Worm (Caenorhabditis elegans) whole organism, mixed stage, embryonic: ENCODE data around the gene clec-28.

ENCODE experiments used
- M03D4.4 ChIP-seq: sonication (generic microtip); optimal IDR thresholded peaks from 2 replicates; lab custom pipeline; 2017; ENCODE audit warnings: mild to moderate bottlenecking, missing genetic modification characterization, missing compliant biosample characterization
- ceh-39 ChIP-seq: fragments of 150-350 bp; optimal IDR thresholded peaks from 2 replicates; lab custom pipeline; 2014; ENCODE audit warnings: missing biosample characterization, missing genetic modification characterization
- ceh-43 ChIP-seq: fragments of 200-800 bp; sonication (Bioruptor generic); optimal IDR thresholded peaks from 2 replicates; lab custom pipeline; 2018; ENCODE audit warnings: mild to moderate bottlenecking, missing genetic modification characterization, moderate library complexity, missing compliant biosample characterization
- ceh-83 ChIP-seq: fragments of 200-800 bp; sonication (Bioruptor generic); optimal IDR thresholded peaks from 2 replicates; lab custom pipeline; 2018; ENCODE audit warnings: mild to moderate bottlenecking, missing genetic modification characterization, missing compliant biosample characterization
- ces-1 ChIP-seq: fragments of 150-350 bp; optimal IDR thresholded peaks from 2 replicates; lab custom pipeline; 2014; ENCODE audit warnings: missing biosample characterization, missing genetic modification reagents, missing genetic modification characterization
- cnd-1 ChIP-seq: fragments of 200-800 bp; sonication (Bioruptor generic); optimal IDR thresholded peaks from 2 replicates; lab custom pipeline; 2018; ENCODE audit warnings: mild to moderate bottlenecking, missing genetic modification characterization, missing compliant biosample characterization
- drap-1 ChIP-seq: fragments of 200-800 bp; sonication (Bioruptor generic); optimal IDR thresholded peaks from 3 replicates; lab custom pipeline; 2018; ENCODE audit warnings: mild to moderate bottlenecking, missing genetic modification characterization, missing compliant biosample characterization
- elt-1 ChIP-seq: sonication (generic microtip); optimal IDR thresholded peaks from 2 replicates; lab custom pipeline; 2017; ENCODE audit warnings: missing genetic modification characterization, mild to moderate bottlenecking, missing compliant biosample characterization, antibody characterized with exemption, moderate library complexity, borderline replicate concordance; ENCODE audit not compliant: insufficient read depth
- elt-3 ChIP-seq: fragments of 150-350 bp; optimal IDR thresholded peaks from 2 replicates; lab custom pipeline; 2014; ENCODE audit warnings: missing biosample characterization, missing genetic modification characterization
- flh-1 ChIP-seq: fragments of 200-800 bp; sonication (Bioruptor generic); optimal IDR thresholded peaks from 2 replicates; lab custom pipeline; 2018; ENCODE audit warnings: mild to moderate bottlenecking, missing genetic modification characterization, moderate library complexity, missing compliant biosample characterization
- ham-2 ChIP-seq: fragments of 200-800 bp; sonication (Bioruptor generic); optimal IDR thresholded peaks from 2 replicates; lab custom pipeline; 2018; ENCODE audit warnings: mild to moderate bottlenecking, missing genetic modification characterization, missing compliant biosample characterization
- hlh-1 ChIP-seq: fragments of 150-350 bp; optimal IDR thresholded peaks from 2 replicates; lab custom pipeline; 2014; ENCODE audit warnings: missing biosample characterization, missing genetic modification reagents, missing genetic modification characterization
- lin-13 ChIP-seq: fragments of 150-350 bp; optimal IDR thresholded peaks from 2 replicates; lab custom pipeline; 2014; ENCODE audit warnings: missing biosample characterization, missing genetic modification characterization
- lsy-2 ChIP-seq: fragments of 150-350 bp; optimal IDR thresholded peaks from 2 replicates; lab custom pipeline; 2014; ENCODE audit warnings: missing biosample characterization, missing genetic modification characterization
- mab-5 ChIP-seq: fragments of 150-350 bp; optimal IDR thresholded peaks from 2 replicates; lab custom pipeline; 2014; ENCODE audit warnings: missing biosample characterization, missing genetic modification characterization
- mep-1 ChIP-seq: fragments of 150-350 bp; optimal IDR thresholded peaks from 2 replicates; lab custom pipeline; 2017; ENCODE audit warnings: missing biosample characterization, missing genetic modification reagents, missing genetic modification characterization, inconsistent platforms
- mls-2 ChIP-seq: sonication (generic microtip); optimal IDR thresholded peaks from 2 replicates; lab custom pipeline; 2016; ENCODE audit warnings: mild to moderate bottlenecking, missing genetic modification characterization, moderate library complexity, missing compliant biosample characterization
- nhr-12 ChIP-seq: fragments of 150-350 bp; optimal IDR thresholded peaks from 2 replicates; lab custom pipeline; 2014; ENCODE audit warnings: missing biosample characterization, missing genetic modification characterization
- nhr-76 ChIP-seq: sonication (generic microtip); optimal IDR thresholded peaks from 2 replicates; lab custom pipeline; 2017; ENCODE audit warnings: missing biosample characterization, missing genetic modification characterization
- pha-4 ChIP-seq: fragments of 150-350 bp; optimal IDR thresholded peaks from 2 replicates; lab custom pipeline; 2018; ENCODE audit warnings: missing biosample characterization, missing genetic modification reagents, missing genetic modification characterization
- sem-2 ChIP-seq: fragments of 200-800 bp; sonication (Bioruptor generic); optimal IDR thresholded peaks from 2 replicates; lab custom pipeline; 2018; ENCODE audit warnings: mild to moderate bottlenecking, missing genetic modification characterization, missing compliant biosample characterization
- snpc-4 ChIP-seq: fragments of 150-350 bp; optimal IDR thresholded peaks from 2 replicates; lab custom pipeline; 2014; ENCODE audit warnings: missing biosample characterization, missing genetic modification characterization
- sptf-1 ChIP-seq: sonication (generic microtip); optimal IDR thresholded peaks from 2 replicates; lab custom pipeline; 2017; ENCODE audit warnings: mild to moderate bottlenecking, missing genetic modification characterization, moderate library complexity, missing compliant biosample characterization
- tbx-8 ChIP-seq: fragments of 200-800 bp; sonication (Bioruptor generic); optimal IDR thresholded peaks from 2 replicates; lab custom pipeline; 2018; ENCODE audit warnings: mild to moderate bottlenecking, missing genetic modification characterization, moderate library complexity, missing compliant biosample characterization
- unc-120 ChIP-seq: sonication (generic microtip); optimal IDR thresholded peaks from 2 replicates; lab custom pipeline; 2017; ENCODE audit warnings: missing genetic modification characterization, missing compliant biosample characterization; ENCODE audit not compliant: poor library complexity, severe bottlenecking
- unc-62 ChIP-seq: fragments of 150-350 bp; optimal IDR thresholded peaks from 2 replicates; lab custom pipeline; 2014; ENCODE audit warnings: missing biosample characterization, missing genetic modification reagents, missing genetic modification characterization
- zip-8 ChIP-seq: fragments of 150-350 bp; optimal IDR thresholded peaks from 2 replicates; lab custom pipeline; 2014; ENCODE audit warnings: missing biosample characterization, missing genetic modification characterization
- ztf-11 ChIP-seq: fragments of 150-350 bp; optimal IDR thresholded peaks from 2 replicates; lab custom pipeline; 2014; ENCODE audit warnings: missing biosample characterization, missing genetic modification characterization

clec-28 gene

DNA sequence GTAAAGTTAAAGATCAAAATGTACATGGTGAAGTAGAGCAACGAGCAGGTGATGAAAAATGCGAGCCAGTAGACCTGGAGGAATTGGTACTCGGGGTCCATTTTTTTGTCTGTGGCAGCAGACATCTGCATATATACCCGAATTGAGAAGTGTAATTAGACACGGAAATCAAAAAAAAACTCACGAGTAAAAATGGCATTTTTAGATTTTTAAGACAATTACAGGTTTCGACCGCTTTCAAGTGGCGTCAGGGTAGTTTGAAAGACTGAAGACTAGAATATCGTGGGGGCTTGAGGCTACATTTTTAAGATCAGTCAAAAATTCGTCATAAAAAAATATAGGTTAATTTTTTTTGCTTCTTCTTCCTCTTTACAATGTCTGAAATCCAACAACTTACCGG, 37.2 kb downstream of the clec-28 start, which contains the start of gene srd-68:
srd-68 (minus strand) TSS at position 101 of the 400 bp plus-strand sequence.
- TF ChIP-seq flh-1 (GFP tag; lab: Kevin White, UChicago) (no peak), sptf-1 (no peak), unc-120 (tag; lab: Kevin White, UChicago) (no peak), M03D4.4 (tag; lab: Kevin White, UChicago) (no peak), ceh-43 (GFP tag; lab: Kevin White, UChicago) (no peak), nhr-76 (tag; lab: Kevin White, UChicago) (no peak)

DNA sequence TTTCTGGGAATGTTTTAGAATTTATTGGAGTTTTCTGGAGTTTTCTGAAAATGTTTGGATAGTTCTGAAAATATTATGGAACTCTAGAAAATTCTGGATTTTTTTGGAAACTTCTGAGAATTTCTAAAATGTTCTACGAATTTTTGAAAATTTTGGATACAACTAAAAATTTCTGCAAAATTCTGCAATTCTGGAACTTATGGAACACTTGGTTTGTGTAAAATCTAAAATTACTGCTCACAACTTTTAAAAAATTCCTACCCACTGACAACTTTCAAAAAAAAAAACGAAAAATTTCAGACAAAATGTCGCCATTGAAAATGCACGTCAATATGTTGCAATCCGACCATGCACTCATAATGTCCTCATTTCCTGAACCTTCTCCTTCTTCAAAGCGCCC, 39.1 kb downstream of the clec-28 start, which contains the start of gene nhr-262:
nhr-262 (plus strand) TSS at position 301 of the 400 bp plus-strand sequence.
- TF ChIP-seq unc-62 (GFP tag; lab: Kevin White, UChicago) (no peak), elt-3 (tag; lab: Kevin White, UChicago) (no peak), ham-2 (GFP tag; lab: Kevin White, UChicago) (no peak), flh-1 (GFP tag; lab: Kevin White, UChicago) (no peak), zip-8 (tag; lab: Kevin White, UChicago) (no peak), snpc-4 (no peak), drap-1 (GFP tag; lab: Kevin White, UChicago) (no peak), tbx-8 (no peak), hlh-1 (tag; lab: Kevin White, UChicago) (no peak), ceh-39 (tag; lab: Kevin White, UChicago) (no peak)

- TF ChIP-seq lin-13 (tag; lab: Kevin White, UChicago) (no peak), nhr-12 (tag; lab: Kevin White, UChicago) (no peak), elt-1 (no peak), zip-8 (tag; lab: Kevin White, UChicago) (no peak), nhr-76 (tag; lab: Kevin White, UChicago) (no peak), lsy-2 (no peak), pha-4 (no peak), ces-1 (GFP tag; lab: Kevin White, UChicago) (no peak), ceh-43 (GFP tag; lab: Kevin White, UChicago) (no peak), cnd-1 (tag; lab: Kevin White, UChicago) (no peak), flh-1 (GFP tag; lab: Kevin White, UChicago) (no peak)
These were observed 44.4 kb downstream of the clec-28 start, which contains the start of gene F09C6.16 for ce11 chrV:16909871-16910270. Gene F09C6.16, minus strand, starts transcription at chrV:16909971.

- no peak for TF ChIP-seq nhr-12 (tag; lab: Kevin White, UChicago)
- TF ChIP-seq unc-120 (tag; lab: Kevin White, UChicago) = no peak
- TF ChIP-seq lsy-2 = no peak
- TF ChIP-seq unc-62 (GFP tag; lab: Kevin White, UChicago) = no peak
- no peak for TF ChIP-seq pha-4
- no peak for TF ChIP-seq ceh-39 (tag; lab: Kevin White, UChicago)
- no peak for TF ChIP-seq ham-2 (GFP tag; lab: Kevin White, UChicago)
- TF ChIP-seq sem-2 (GFP tag; lab: Kevin White, UChicago) = no peak
- no peak for TF ChIP-seq snpc-4
- TF ChIP-seq ceh-83 (GFP tag; lab: Kevin White, UChicago) = no peak
- no peak for TF ChIP-seq lin-13 (tag; lab: Kevin White, UChicago)
- no peak for TF ChIP-seq mep-1 (tag; lab: Kevin White, UChicago)
- no peak for TF ChIP-seq ces-1 (GFP tag; lab: Kevin White, UChicago)
- no peak for TF ChIP-seq ztf-11 (tag; lab: Kevin White, UChicago)
- TF ChIP-seq flh-1 (GFP tag; lab: Kevin White, UChicago) = no peak
- TF ChIP-seq M03D4.4 (tag; lab: Kevin White, UChicago) = no peak
- TF ChIP-seq elt-1 = no peak
- TF ChIP-seq mls-2 (tag; lab: Kevin White, UChicago) = no peak
- no peak for TF ChIP-seq mab-5 (tag; lab: Kevin White, UChicago)
- no peak for TF ChIP-seq elt-3 (tag; lab: Kevin White, UChicago)
These were observed 45.4 kb downstream of the clec-28 start for ce11 chrV:16910864-16911263.

- TF ChIP-seq flh-1 (GFP tag; lab: Kevin White, UChicago) = no peak
- no peak for TF ChIP-seq pha-4
- TF ChIP-seq sem-2 (GFP tag; lab: Kevin White, UChicago) = no peak
- TF ChIP-seq unc-62 (GFP tag; lab: Kevin White, UChicago) = no peak
- TF ChIP-seq lin-13 (tag; lab: Kevin White, UChicago) = no peak
- TF ChIP-seq nhr-76 (tag; lab: Kevin White, UChicago) = no peak
- no peak for TF ChIP-seq sptf-1
- no peak for TF ChIP-seq elt-1
- TF ChIP-seq, all 35 proteins: peak for 0
These were observed 45.8 kb downstream of the clec-28 start for ce11 chrV:16911294-16911693.
